Fruit fly (Drosophila melanogaster) whole organism, embryonic: ENCODE results near the gene Cow.
A peak's percentile ranks its signal among the peaks of the same experiment; 100 is the strongest.

ENCODE experiments used
- Atf3 ChIP-seq: fragments of 200-800 bp; sonication (Bioruptor generic); optimal IDR thresholded peaks from 3 replicates; lab custom pipeline; 2016; ENCODE audit warnings: missing biosample characterization, missing genetic modification characterization
- C15 ChIP-seq: fragments of 200-800 bp; sonication (Bioruptor generic); IDR thresholded peaks from 3 replicates; pipeline ENCODE4 v1.3.6; 2022; ENCODE audit warnings: missing biosample characterization, missing genetic modification characterization
- CG10321 ChIP-seq: fragments of 200-800 bp; sonication (Bioruptor generic); IDR thresholded peaks from 2 replicates; pipeline ENCODE4 v1.3.6; 2022; ENCODE audit warnings: missing biosample characterization, missing genetic modification characterization
- CG10366 ChIP-seq: fragments of 200-800 bp; sonication (Bioruptor generic); IDR thresholded peaks from 2 replicates; pipeline ENCODE4 v1.3.6; 2022; ENCODE audit warnings: missing biosample characterization, missing genetic modification characterization
- CG10543 ChIP-seq: fragments of 200-800 bp; sonication (Bioruptor generic); optimal IDR thresholded peaks from 3 replicates; lab custom pipeline; 2017; ENCODE audit warnings: missing biosample characterization, mild to moderate bottlenecking, missing genetic modification characterization, moderate library complexity
- CG14860 ChIP-seq: fragments of 200-800 bp; sonication (Bioruptor generic); IDR thresholded peaks from 3 replicates; pipeline ENCODE4 v1.3.6; 2022; ENCODE audit warnings: missing biosample characterization, missing genetic modification characterization; ENCODE audit not compliant: partially characterized antibody
- CG15479 ChIP-seq: fragments of 200-800 bp; sonication (Bioruptor generic); optimal IDR thresholded peaks from 3 replicates; lab custom pipeline; 2019; ENCODE audit warnings: missing biosample characterization, mild to moderate bottlenecking, missing genetic modification characterization, moderate library complexity
- CG1647 ChIP-seq: fragments of 200-800 bp; sonication (Bioruptor generic); optimal IDR thresholded peaks from 3 replicates; lab custom pipeline; 2016; ENCODE audit warnings: missing biosample characterization, missing genetic modification characterization
- CG17328 ChIP-seq: fragments of 200-800 bp; sonication (Bioruptor generic); IDR thresholded peaks from 2 replicates; pipeline ENCODE4 v1.3.6; 2022; ENCODE audit warnings: missing biosample characterization, missing genetic modification characterization
- CG17385 ChIP-seq: fragments of 200-800 bp; sonication (Bioruptor generic); optimal IDR thresholded peaks from 3 replicates; lab custom pipeline; 2018; ENCODE audit warnings: missing biosample characterization, mild to moderate bottlenecking, missing genetic modification characterization
- CG17802 ChIP-seq: fragments of 200-800 bp; sonication (Bioruptor generic); optimal IDR thresholded peaks from 2 replicates; lab custom pipeline; 2018; ENCODE audit warnings: missing biosample characterization, mild to moderate bottlenecking, missing genetic modification characterization, moderate library complexity
- CG18011 ChIP-seq: fragments of 200-800 bp; sonication (Bioruptor generic); optimal IDR thresholded peaks from 2 replicates; lab custom pipeline; 2017; ENCODE audit warnings: missing biosample characterization, missing genetic modification characterization, mild to moderate bottlenecking, moderate library complexity, missing genotype
- CG18262 ChIP-seq: fragments of 200-800 bp; optimal IDR thresholded peaks from 3 replicates; lab custom pipeline; 2019; ENCODE audit warnings: missing biosample characterization, mild to moderate bottlenecking, missing genetic modification characterization, moderate library complexity
- CG2202 ChIP-seq: fragments of 200-800 bp; sonication (Bioruptor generic); optimal IDR thresholded peaks from 2 replicates; lab custom pipeline; 2018; ENCODE audit warnings: missing biosample characterization, mild to moderate bottlenecking, missing genetic modification characterization
- CG3065 ChIP-seq: fragments of 200-800 bp; sonication (Bioruptor generic); optimal IDR thresholded peaks from 2 replicates; lab custom pipeline; 2016; ENCODE audit warnings: missing biosample characterization, missing genetic modification characterization
- CG3407 ChIP-seq: fragments of 200-800 bp; sonication (Bioruptor generic); optimal IDR thresholded peaks from 2 replicates; lab custom pipeline; 2018; ENCODE audit warnings: missing biosample characterization, mild to moderate bottlenecking, missing genetic modification characterization
- CG4424 ChIP-seq: fragments of 200-800 bp; sonication (Bioruptor generic); optimal IDR thresholded peaks from 3 replicates; lab custom pipeline; 2016; ENCODE audit warnings: missing biosample characterization, missing genetic modification characterization
- CG7357 ChIP-seq: fragments of 200-800 bp; sonication (Bioruptor generic); IDR thresholded peaks from 3 replicates; pipeline ENCODE4 v1.3.6; 2022; ENCODE audit warnings: missing biosample characterization, missing genetic modification characterization
- CG8290 ChIP-seq, 3 experiments: fragments of 200-800 bp; sonication (Bioruptor generic); optimal IDR thresholded peaks; 2 replicates each; lab custom pipeline; 2016 to 2019; ENCODE audit warnings: missing biosample characterization in 3 of 3, missing genetic modification characterization in 3 of 3, mild to moderate bottlenecking in 2 of 3, moderate library complexity in 1 of 3
- CTCF ChIP-seq: fragments of 200-800 bp; sonication (Bioruptor generic); optimal IDR thresholded peaks from 2 replicates; lab custom pipeline; 2017; ENCODE audit warnings: missing biosample characterization, mild to moderate bottlenecking, missing genetic modification characterization, moderate library complexity
- CoRest ChIP-seq: fragments of 200-800 bp; sonication (Bioruptor generic); optimal IDR thresholded peaks from 3 replicates; lab custom pipeline; 2018; ENCODE audit warnings: missing biosample characterization, mild to moderate bottlenecking, missing genetic modification characterization, moderate library complexity
- Doc2 ChIP-seq: fragments of 200-800 bp; sonication (Bioruptor generic); IDR thresholded peaks from 2 replicates; pipeline ENCODE4 v1.3.6; 2022; ENCODE audit warnings: missing biosample characterization, missing genetic modification characterization
- Dref ChIP-seq: fragments of 200-800 bp; sonication (Bioruptor generic); IDR thresholded peaks from 2 replicates; pipeline ENCODE4 v1.3.6; 2022; ENCODE audit warnings: missing biosample characterization, missing genetic modification characterization
- HmgZ ChIP-seq: fragments of 200-800 bp; sonication (Bioruptor generic); optimal IDR thresholded peaks from 2 replicates; lab custom pipeline; 2018; ENCODE audit warnings: missing biosample characterization, mild to moderate bottlenecking, missing genetic modification characterization
- Lpt ChIP-seq: fragments of >200 bp; optimal IDR thresholded peaks from 2 replicates; lab custom pipeline; 2018; ENCODE audit warnings: missing biosample characterization, missing genetic modification characterization
- NfI ChIP-seq: fragments of 200-800 bp; sonication (Bioruptor generic); optimal IDR thresholded peaks from 3 replicates; lab custom pipeline; 2018; ENCODE audit warnings: missing biosample characterization, mild to moderate bottlenecking, missing genetic modification characterization, moderate library complexity
- Sin3A ChIP-seq: fragments of >200 bp; optimal IDR thresholded peaks from 2 replicates; lab custom pipeline; 2018
- Xrp1 ChIP-seq: fragments of 200-800 bp; sonication (Bioruptor generic); IDR thresholded peaks from 2 replicates; pipeline ENCODE4 v1.3.6; 2022; ENCODE audit warnings: missing biosample characterization, missing genetic modification characterization
- ash1 ChIP-seq: fragments of 200-800 bp; sonication (Bioruptor generic); optimal IDR thresholded peaks from 2 replicates; lab custom pipeline; 2018; ENCODE audit warnings: missing biosample characterization, mild to moderate bottlenecking, missing genetic modification characterization
- crol ChIP-seq: fragments of 200-800 bp; sonication (Bioruptor generic); IDR thresholded peaks from 2 replicates; pipeline ENCODE4 v1.3.6; 2022; ENCODE audit warnings: missing biosample characterization, missing genetic modification characterization
- crp ChIP-seq, 2 experiments: fragments of 200-800 bp; sonication (Bioruptor generic); optimal IDR thresholded peaks; 2 replicates in 1 of 2; 3 replicates in 1 of 2; lab custom pipeline; 2017; ENCODE audit warnings: missing biosample characterization in 2 of 2, missing genetic modification characterization in 2 of 2, mild to moderate bottlenecking in 1 of 2, moderate library complexity in 1 of 2
- dan ChIP-seq: fragments of 200-800 bp; sonication (Bioruptor generic); IDR thresholded peaks from 2 replicates; pipeline ENCODE4 v1.3.6; 2022; ENCODE audit warnings: missing biosample characterization, missing genetic modification characterization
- disco-r ChIP-seq: fragments of 200-800 bp; sonication (Bioruptor generic); optimal IDR thresholded peaks from 2 replicates; lab custom pipeline; 2016; ENCODE audit warnings: missing biosample characterization, missing genetic modification characterization
- dmrt11E ChIP-seq: fragments of 200-800 bp; sonication (Bioruptor generic); optimal IDR thresholded peaks from 3 replicates; lab custom pipeline; 2018; ENCODE audit warnings: missing biosample characterization, mild to moderate bottlenecking, missing genetic modification characterization, moderate library complexity
- dpn ChIP-seq, 2 experiments: fragments of 200-800 bp; sonication (Bioruptor generic); optimal IDR thresholded peaks; 3 replicates each; lab custom pipeline; 2016; ENCODE audit warnings: missing biosample characterization in 2 of 2, missing genetic modification characterization in 2 of 2
- ham ChIP-seq: fragments of 200-800 bp; sonication (Bioruptor generic); IDR thresholded peaks from 2 replicates; pipeline ENCODE4 v1.3.6; 2022; ENCODE audit warnings: missing biosample characterization, missing genetic modification characterization
- hb ChIP-seq: fragments of 200-800 bp; sonication (Bioruptor generic); IDR thresholded peaks from 3 replicates; pipeline ENCODE4 v1.3.6; 2022; ENCODE audit warnings: missing biosample characterization, missing genetic modification characterization; ENCODE audit not compliant: partially characterized antibody
- insv ChIP-seq, 2 experiments: fragments of 200-800 bp; sonication (Bioruptor generic); optimal IDR thresholded peaks; 3 replicates each; lab custom pipeline; 2016 to 2018; ENCODE audit warnings: missing biosample characterization in 2 of 2, missing genetic modification characterization in 2 of 2
- luna ChIP-seq: fragments of 200-800 bp; sonication (Bioruptor generic); optimal IDR thresholded peaks from 2 replicates; lab custom pipeline; 2016; ENCODE audit warnings: missing biosample characterization, missing genetic modification characterization
- mirr ChIP-seq: fragments of 200-800 bp; sonication (Bioruptor generic); optimal IDR thresholded peaks from 3 replicates; lab custom pipeline; 2018; ENCODE audit warnings: missing biosample characterization, mild to moderate bottlenecking, missing genetic modification characterization
- oc ChIP-seq: fragments of 200-800 bp; sonication (Bioruptor generic); optimal IDR thresholded peaks from 2 replicates; lab custom pipeline; 2018; ENCODE audit warnings: missing biosample characterization, mild to moderate bottlenecking, missing genetic modification characterization, moderate library complexity
- otp ChIP-seq: fragments of 200-800 bp; sonication (Bioruptor generic); IDR thresholded peaks from 3 replicates; pipeline ENCODE4, ENCODE4 v1.3.6; 2022; ENCODE audit warnings: missing biosample characterization, missing genetic modification characterization
- prd ChIP-seq, 3 experiments: fragments of >200 bp in 2 of 3; fragments of 200-800 bp in 1 of 3; sonication (Bioruptor generic) in 1 of 3; optimal IDR thresholded peaks in 2 of 3; IDR thresholded peaks in 1 of 3; 2 replicates in 2 of 3; 3 replicates in 1 of 3; pipeline versions ENCODE4 v1.3.6 to Lab custom; 2017 to 2022; ENCODE audit warnings: missing biosample characterization in 1 of 3, missing genetic modification characterization in 1 of 3
- slp2 ChIP-seq: fragments of 200-800 bp; sonication (Bioruptor generic); optimal IDR thresholded peaks from 2 replicates; lab custom pipeline; 2016; ENCODE audit warnings: missing biosample characterization, missing genetic modification characterization
- sob ChIP-seq: fragments of 200-800 bp; sonication (Bioruptor generic); IDR thresholded peaks from 2 replicates; pipeline ENCODE4 v1.3.6; 2022; ENCODE audit warnings: missing biosample characterization, missing genetic modification characterization
- ssp ChIP-seq: fragments of 200-800 bp; sonication (Bioruptor generic); IDR thresholded peaks from 2 replicates; pipeline ENCODE4 v1.3.6; 2022; ENCODE audit warnings: missing biosample characterization, missing genetic modification characterization
- tgo ChIP-seq: fragments of 200-800 bp; sonication (Bioruptor generic); IDR thresholded peaks from 3 replicates; pipeline ENCODE4 v1.3.6; 2022; ENCODE audit warnings: missing biosample characterization, missing genetic modification characterization
- tio ChIP-seq: fragments of 200-800 bp; sonication (Bioruptor generic); optimal IDR thresholded peaks from 2 replicates; lab custom pipeline; 2017; ENCODE audit warnings: missing biosample characterization, missing genetic modification characterization, inconsistent platforms
- toy ChIP-seq: fragments of 200-800 bp; sonication (Bioruptor generic); IDR thresholded peaks from 2 replicates; pipeline ENCODE4 v1.3.6; 2022; ENCODE audit warnings: missing biosample characterization, missing genetic modification characterization
- tup ChIP-seq: fragments of 200-800 bp; sonication (Bioruptor generic); optimal IDR thresholded peaks from 2 replicates; lab custom pipeline; 2016; ENCODE audit warnings: missing biosample characterization, mild to moderate bottlenecking, missing genetic modification characterization, moderate library complexity
- twi ChIP-seq: fragments of 200-800 bp; optimal IDR thresholded peaks from 2 replicates; lab custom pipeline; 2019; ENCODE audit warnings: missing biosample characterization, mild to moderate bottlenecking, missing genetic modification characterization, moderate library complexity

Gene Cow

DNA sequence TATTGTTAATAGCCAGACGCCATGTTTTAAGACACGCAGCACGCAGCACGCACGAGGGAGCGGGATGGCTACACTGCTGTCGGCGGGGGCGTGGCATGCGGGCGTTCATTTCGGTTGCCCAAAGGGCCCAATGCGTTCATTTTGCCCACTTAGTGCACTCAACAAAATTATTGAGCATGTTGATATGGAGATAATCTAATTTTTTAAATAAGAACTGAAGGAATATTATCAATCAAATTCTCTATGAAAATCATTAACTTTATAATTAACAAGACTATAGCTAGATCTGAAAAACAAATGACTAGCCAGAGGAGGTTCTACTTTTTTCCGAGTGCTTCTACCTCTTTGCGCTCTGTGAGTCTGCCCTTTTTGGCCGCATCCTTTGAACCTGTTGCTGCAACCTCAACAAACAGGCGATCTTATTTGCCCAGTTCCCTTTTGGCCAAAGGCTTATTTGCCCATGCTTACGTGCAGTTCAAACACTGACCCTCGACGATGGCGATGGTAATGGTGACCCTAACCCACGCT lies 20.8 kb upstream of the Cow start (continued):
- TF ChIP-seq CG18011: no peak
- TF ChIP-seq insv (GFP tag; optimal IDR thresholded peaks at IDR 0.05; lab: Kevin White, UChicago): no peak
- TF ChIP-seq tio (GFP tag; lab: Kevin White, UChicago): no peak
- no peak for TF ChIP-seq CG10543 (GFP tag; lab: Kevin White, UChicago)
- no peak for TF ChIP-seq CG8290 (GFP tag; optimal IDR thresholded peaks at IDR 0.05; lab: Kevin White, UChicago)
- TF ChIP-seq CG8290 (tag; optimal IDR thresholded peaks at IDR 0.05; lab: Kevin White, UChicago): no peak
- no peak for TF ChIP-seq crp (GFP tag; optimal IDR thresholded peaks at IDR 0.05; lab: Kevin White, UChicago)
- no peak for TF ChIP-seq Lpt (GFP tag; lab: Kevin White, UChicago)
- TF ChIP-seq CoRest (tag; lab: Kevin White, UChicago): no peak
- TF ChIP-seq Dref: no peak
- TF ChIP-seq Doc2 (GFP tag; lab: Robert Waterston, UW): no peak
- 0 out of 3 replicates have a peak, but pooled peaks have one; percentile 16 for TF ChIP-seq otp (GFP tag; lab: Robert Waterston, UW)
- TF ChIP-seq crol (GFP tag; lab: Robert Waterston, UW): no peak
- no peak for TF ChIP-seq Atf3
- peak; percentile 55; the same call in 1 of the 2 replicates for TF ChIP-seq Xrp1 (GFP tag; lab: Robert Waterston, UW)
- TF ChIP-seq ham (GFP tag; lab: Robert Waterston, UW): no peak
- TF ChIP-seq CG3407 (GFP tag; lab: Kevin White, UChicago): no peak
- no peak for TF ChIP-seq disco-r
- TF ChIP-seq CG3065 (GFP tag; lab: Kevin White, UChicago): peak; percentile 65
- TF ChIP-seq CG2202 (tag; lab: Kevin White, UChicago): no peak
- TF ChIP-seq dpn (GFP tag; optimal IDR thresholded peaks at IDR 0.05; lab: Kevin White, UChicago): peak in 1 of 2 experiments; percentile 13
- no peak for TF ChIP-seq CG10366
- no peak for TF ChIP-seq hb (GFP tag; lab: Robert Waterston, UW)
- TF ChIP-seq oc (tag; lab: Kevin White, UChicago): no peak
- TF ChIP-seq CG17802: no peak
- no peak for TF ChIP-seq dmrt11E
- no peak for TF ChIP-seq NfI
- peak; percentile 31 for TF ChIP-seq CG15479 (GFP tag; lab: Kevin White, UChicago)
- no peak for TF ChIP-seq Sin3A (lab: Kevin White, UChicago)
- TF ChIP-seq CG4424 (GFP tag; lab: Kevin White, UChicago): no peak
- no peak for TF ChIP-seq dan (GFP tag; lab: Robert Waterston, UW)
- TF ChIP-seq luna (GFP tag; lab: Kevin White, UChicago): no peak
- no peak for TF ChIP-seq tup
- no peak for TF ChIP-seq CG7357
- TF ChIP-seq CG18262 (tag; lab: Kevin White, UChicago): peak; percentile 51
- TF ChIP-seq HmgZ (tag; lab: Kevin White, UChicago): no peak
- TF ChIP-seq sob (GFP tag; lab: Robert Waterston, UW): no peak
- no peak for TF ChIP-seq tgo (GFP tag; lab: Robert Waterston, UW)
- no peak for TF ChIP-seq CG17385 (GFP tag; lab: Kevin White, UChicago)
- TF ChIP-seq CG1647 (GFP tag; lab: Kevin White, UChicago): no peak
- no peak for TF ChIP-seq mirr (GFP tag; lab: Kevin White, UChicago)
- no peak for TF ChIP-seq CTCF
- no peak for TF ChIP-seq ssp (GFP tag; lab: Robert Waterston, UW)
- no peak for TF ChIP-seq twi (tag; lab: Kevin White, UChicago)
- no peak for TF ChIP-seq prd (optimal IDR thresholded peaks at IDR 0.05; lab: Kevin White, UChicago)
- TF ChIP-seq prd (GFP tag; IDR thresholded peaks at IDR 0.05; lab: Robert Waterston, UW): peak; percentile 59; the same call in 2 of the 3 replicates
- no peak for TF ChIP-seq toy (GFP tag; lab: Robert Waterston, UW)
- TF ChIP-seq slp2 (GFP tag; lab: Kevin White, UChicago): no peak
- TF ChIP-seq C15: no peak
- TF ChIP-seq CG10321 (GFP tag; lab: Robert Waterston, UW): peak; percentile 90
- 0 out of 2 replicates have a peak, but pooled peaks have one; percentile 29 for TF ChIP-seq CG17328 (GFP tag; lab: Robert Waterston, UW)
- no peak for TF ChIP-seq ash1 (GFP tag; lab: Kevin White, UChicago)
- no peak for TF ChIP-seq CG14860 (GFP tag; lab: Robert Waterston, UW)
